Worm (Caenorhabditis elegans) whole organism, L2 larva: ENCODE results near the gene nhr-65.

Experiments
- C34F6.9 ChIP-seq: fragments of 150-350 bp; optimal IDR thresholded peaks from 2 replicates; lab custom pipeline; 2014; ENCODE audit warnings: missing biosample characterization, missing genetic modification characterization
- R02D3.7 ChIP-seq: fragments of 150-350 bp; optimal IDR thresholded peaks from 2 replicates; lab custom pipeline; 2014; ENCODE audit warnings: missing biosample characterization, missing genetic modification characterization
- aly-2 ChIP-seq: fragments of 150-350 bp; optimal IDR thresholded peaks from 2 replicates; lab custom pipeline; 2014; ENCODE audit warnings: missing biosample characterization, missing genetic modification characterization
- ama-1 ChIP-seq: fragments of 150-350 bp; optimal IDR thresholded peaks from 2 replicates; lab custom pipeline; 2018; ENCODE audit warnings: inconsistent platforms
- dmd-4 ChIP-seq: sonication (generic microtip); optimal IDR thresholded peaks from 2 replicates; lab custom pipeline; 2017; ENCODE audit warnings: missing biosample characterization, missing genetic modification characterization
- egl-27 ChIP-seq: sonication (generic microtip); optimal IDR thresholded peaks from 3 replicates; lab custom pipeline; 2017; ENCODE audit warnings: missing biosample characterization, missing genetic modification reagents, missing genetic modification characterization
- nhr-11 ChIP-seq: fragments of 150-350 bp; optimal IDR thresholded peaks from 2 replicates; lab custom pipeline; 2014; ENCODE audit warnings: missing biosample characterization, missing genetic modification characterization
- nhr-12 ChIP-seq: fragments of 150-350 bp; optimal IDR thresholded peaks from 2 replicates; lab custom pipeline; 2014; ENCODE audit warnings: missing biosample characterization, missing genetic modification characterization
- nhr-237 ChIP-seq: fragments of 150-350 bp; optimal IDR thresholded peaks from 2 replicates; lab custom pipeline; 2014; ENCODE audit warnings: missing biosample characterization, missing genetic modification characterization
- nhr-77 ChIP-seq: fragments of 150-350 bp; optimal IDR thresholded peaks from 2 replicates; lab custom pipeline; 2014; ENCODE audit warnings: missing biosample characterization, missing genetic modification characterization
- zag-1 ChIP-seq: fragments of 150-350 bp; optimal IDR thresholded peaks from 2 replicates; lab custom pipeline; 2014; ENCODE audit warnings: missing biosample characterization, missing genetic modification characterization
- ztf-11 ChIP-seq: sonication (generic microtip); optimal IDR thresholded peaks from 2 replicates; lab custom pipeline; 2017; ENCODE audit warnings: missing biosample characterization, missing genetic modification characterization

- TF ChIP-seq nhr-237 (tag; lab: Kevin White, UChicago) (no peak), C34F6.9 (tag; lab: Kevin White, UChicago) (no peak), dmd-4 (tag; lab: Kevin White, UChicago) (no peak), ztf-11 (no peak), nhr-12 (tag; lab: Kevin White, UChicago) (no peak), R02D3.7 (tag; lab: Kevin White, UChicago) (no peak), aly-2 (no peak), nhr-77 (no peak), egl-27 (tag; lab: Kevin White, UChicago) (no peak), ama-1 (lab: Kevin White, UChicago) (no peak), zag-1 (tag; lab: Kevin White, UChicago) (no peak), nhr-11 (tag; lab: Kevin White, UChicago) (no peak)
Measured at ce11 chrV:18810705-18811104, 28.4 kb upstream of the nhr-65 start, which contains the start of gene C54E10.3.
